Worm (Caenorhabditis elegans) whole organism, L2 larva: ENCODE results near the gene Y49F6C.7.

ENCODE experiments used
- C34F6.9 ChIP-seq: fragments of 150-350 bp; optimal IDR thresholded peaks from 2 replicates; lab custom pipeline; 2014; ENCODE audit warnings: missing biosample characterization, missing genetic modification characterization
- F13H6.1 ChIP-seq: sonication (generic microtip); optimal IDR thresholded peaks from 2 replicates; lab custom pipeline; 2016; ENCODE audit warnings: missing genetic modification characterization, missing compliant biosample characterization
- R02D3.7 ChIP-seq: fragments of 150-350 bp; optimal IDR thresholded peaks from 2 replicates; lab custom pipeline; 2014; ENCODE audit warnings: missing biosample characterization, missing genetic modification characterization
- ZK546.5 ChIP-seq: sonication (generic microtip); optimal IDR thresholded peaks from 2 replicates; lab custom pipeline; 2017; ENCODE audit warnings: missing biosample characterization, missing genetic modification characterization
- alr-1 ChIP-seq: fragments of 150-350 bp; optimal IDR thresholded peaks from 2 replicates; lab custom pipeline; 2014; ENCODE audit warnings: missing biosample characterization, missing genetic modification characterization
- aly-2 ChIP-seq: fragments of 150-350 bp; optimal IDR thresholded peaks from 2 replicates; lab custom pipeline; 2014; ENCODE audit warnings: missing biosample characterization, missing genetic modification characterization
- ama-1 ChIP-seq: fragments of 150-350 bp; optimal IDR thresholded peaks from 2 replicates; lab custom pipeline; 2018; ENCODE audit warnings: inconsistent platforms
- crh-2 ChIP-seq: sonication (generic microtip); optimal IDR thresholded peaks from 2 replicates; lab custom pipeline; 2017; ENCODE audit warnings: missing biosample characterization, missing genetic modification characterization
- dmd-4 ChIP-seq: sonication (generic microtip); optimal IDR thresholded peaks from 2 replicates; lab custom pipeline; 2017; ENCODE audit warnings: missing biosample characterization, missing genetic modification characterization
- elt-1 ChIP-seq: fragments of 150-350 bp; optimal IDR thresholded peaks from 2 replicates; lab custom pipeline; 2014; ENCODE audit warnings: missing biosample characterization, missing genetic modification characterization
- elt-3 ChIP-seq: sonication (generic microtip); optimal IDR thresholded peaks from 2 replicates; lab custom pipeline; 2017; ENCODE audit warnings: missing biosample characterization, missing genetic modification characterization
- fos-1 ChIP-seq: fragments of 150-350 bp; optimal IDR thresholded peaks from 2 replicates; lab custom pipeline; 2014; ENCODE audit warnings: missing biosample characterization, missing genetic modification characterization
- gmeb-1 ChIP-seq: fragments of 150-350 bp; optimal IDR thresholded peaks from 2 replicates; lab custom pipeline; 2014; ENCODE audit warnings: missing biosample characterization, missing genetic modification characterization
- lin-11 ChIP-seq: fragments of 150-350 bp; sonication (generic microtip); optimal IDR thresholded peaks from 2 replicates; lab custom pipeline; 2014; ENCODE audit warnings: missing biosample characterization, missing genetic modification characterization, inconsistent platforms, mixed read lengths
- lin-13 ChIP-seq: fragments of 150-350 bp; optimal IDR thresholded peaks from 2 replicates; lab custom pipeline; 2014; ENCODE audit warnings: missing biosample characterization, missing genetic modification reagents, missing genetic modification characterization
- lin-39 ChIP-seq: fragments of 150-350 bp; optimal IDR thresholded peaks from 2 replicates; lab custom pipeline; 2014; ENCODE audit warnings: missing biosample characterization, missing genetic modification reagents, missing genetic modification characterization
- lsy-2 ChIP-seq, 2 experiments: fragments of 150-350 bp in 1 of 2; sonication (generic microtip) in 1 of 2; optimal IDR thresholded peaks; 2 replicates each; lab custom pipeline; 2014 to 2017; ENCODE audit warnings: missing biosample characterization in 2 of 2, missing genetic modification characterization in 2 of 2
- mab-5 ChIP-seq: fragments of 150-350 bp; optimal IDR thresholded peaks from 2 replicates; lab custom pipeline; 2014; ENCODE audit warnings: missing biosample characterization, missing genetic modification characterization
- mbf-1 ChIP-seq: sonication (generic microtip); optimal IDR thresholded peaks from 2 replicates; lab custom pipeline; 2017; ENCODE audit warnings: missing biosample characterization, missing genetic modification characterization
- mdl-1 ChIP-seq, 2 experiments: fragments of 150-350 bp in 1 of 2; sonication (generic microtip) in 1 of 2; optimal IDR thresholded peaks; 2 replicates each; lab custom pipeline; 2017; ENCODE audit warnings: missing biosample characterization in 2 of 2, missing genetic modification characterization in 2 of 2
- nhr-10 ChIP-seq: sonication (generic microtip); optimal IDR thresholded peaks from 2 replicates; lab custom pipeline; 2017; ENCODE audit warnings: missing biosample characterization, missing genetic modification characterization
- nhr-11 ChIP-seq: fragments of 150-350 bp; optimal IDR thresholded peaks from 2 replicates; lab custom pipeline; 2014; ENCODE audit warnings: missing biosample characterization, missing genetic modification characterization
- nhr-12 ChIP-seq: fragments of 150-350 bp; optimal IDR thresholded peaks from 2 replicates; lab custom pipeline; 2014; ENCODE audit warnings: missing biosample characterization, missing genetic modification characterization
- nhr-129 ChIP-seq: fragments of 150-350 bp; optimal IDR thresholded peaks from 2 replicates; lab custom pipeline; 2014; ENCODE audit warnings: missing biosample characterization, missing genetic modification characterization
- nhr-23 ChIP-seq: fragments of 150-350 bp; optimal IDR thresholded peaks from 2 replicates; lab custom pipeline; 2014; ENCODE audit warnings: missing biosample characterization, missing genetic modification reagents, missing genetic modification characterization
- nhr-25 ChIP-seq: fragments of 150-350 bp; sonication (generic microtip); optimal IDR thresholded peaks from 3 replicates; lab custom pipeline; 2014; ENCODE audit warnings: missing biosample characterization, missing genetic modification characterization
- nhr-77 ChIP-seq: fragments of 150-350 bp; optimal IDR thresholded peaks from 2 replicates; lab custom pipeline; 2014; ENCODE audit warnings: missing biosample characterization, missing genetic modification characterization
- peb-1 ChIP-seq: fragments of 150-350 bp; optimal IDR thresholded peaks from 2 replicates; lab custom pipeline; 2014; ENCODE audit warnings: missing biosample characterization, missing genetic modification characterization
- sem-4 ChIP-seq: fragments of 150-350 bp; optimal IDR thresholded peaks from 2 replicates; lab custom pipeline; 2014; ENCODE audit warnings: missing biosample characterization, missing genetic modification reagents, missing genetic modification characterization
- skn-1 ChIP-seq: sonication (generic microtip); optimal IDR thresholded peaks from 2 replicates; lab custom pipeline; 2017; ENCODE audit warnings: missing biosample characterization, missing genetic modification characterization
- sma-3 ChIP-seq: sonication (generic microtip); optimal IDR thresholded peaks from 2 replicates; lab custom pipeline; 2016; ENCODE audit warnings: missing genetic modification reagents, missing genetic modification characterization, missing compliant biosample characterization
- unc-39 ChIP-seq: fragments of 150-350 bp; optimal IDR thresholded peaks from 2 replicates; lab custom pipeline; 2014; ENCODE audit warnings: missing biosample characterization, missing genetic modification characterization
- unc-55 ChIP-seq: fragments of 150-350 bp; sonication (generic microtip); optimal IDR thresholded peaks from 3 replicates; lab custom pipeline; 2014; ENCODE audit warnings: missing biosample characterization, missing genetic modification reagents, missing genetic modification characterization
- unc-62 ChIP-seq: fragments of 150-350 bp; optimal IDR thresholded peaks from 2 replicates; lab custom pipeline; 2014; ENCODE audit warnings: missing biosample characterization, missing genetic modification reagents, missing genetic modification characterization
- zag-1 ChIP-seq: fragments of 150-350 bp; optimal IDR thresholded peaks from 2 replicates; lab custom pipeline; 2014; ENCODE audit warnings: missing biosample characterization, missing genetic modification characterization
- ztf-1 ChIP-seq: fragments of 200-800 bp; sonication (Bioruptor generic); conservative IDR thresholded peaks from 2 replicates; pipeline ENCODE4 v1.3.6; 2022; ENCODE audit warnings: missing genetic modification characterization, missing compliant biosample characterization
- ztf-11 ChIP-seq: sonication (generic microtip); optimal IDR thresholded peaks from 2 replicates; lab custom pipeline; 2017; ENCODE audit warnings: missing biosample characterization, missing genetic modification characterization
- ztf-4 ChIP-seq: fragments of 150-350 bp; optimal IDR thresholded peaks from 2 replicates; lab custom pipeline; 2014; ENCODE audit warnings: missing biosample characterization, missing genetic modification characterization

The Y49F6C.7 gene

DNA sequence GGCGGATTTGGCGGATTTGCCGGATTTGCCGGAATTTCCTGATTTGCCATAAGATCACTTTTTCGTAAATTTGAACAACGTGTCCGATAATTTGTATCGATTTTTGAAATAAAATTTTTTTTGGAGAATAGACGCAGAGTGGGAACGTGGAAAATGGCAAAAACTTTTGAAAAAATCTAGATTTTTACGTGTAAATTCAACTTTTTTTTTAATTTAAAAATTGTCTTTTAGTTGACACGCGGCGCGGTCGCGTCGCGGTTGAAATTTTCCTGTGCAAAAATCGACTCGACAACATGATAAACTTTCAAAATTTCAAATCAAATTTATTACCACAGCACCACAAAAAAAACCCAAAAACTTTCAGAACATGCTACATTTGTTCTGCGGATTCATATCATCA is 27.5 kb upstream of the Y49F6C.7 start, which contains the start of gene nep-20:
nep-20 (minus strand) TSS at position 101 of the 400 bp plus-strand sequence.
- TF ChIP-seq unc-39 (tag; lab: Kevin White, UChicago) = no peak
- TF ChIP-seq R02D3.7 = no peak
- TF ChIP-seq, all 48 proteins: peak for 0

DNA sequence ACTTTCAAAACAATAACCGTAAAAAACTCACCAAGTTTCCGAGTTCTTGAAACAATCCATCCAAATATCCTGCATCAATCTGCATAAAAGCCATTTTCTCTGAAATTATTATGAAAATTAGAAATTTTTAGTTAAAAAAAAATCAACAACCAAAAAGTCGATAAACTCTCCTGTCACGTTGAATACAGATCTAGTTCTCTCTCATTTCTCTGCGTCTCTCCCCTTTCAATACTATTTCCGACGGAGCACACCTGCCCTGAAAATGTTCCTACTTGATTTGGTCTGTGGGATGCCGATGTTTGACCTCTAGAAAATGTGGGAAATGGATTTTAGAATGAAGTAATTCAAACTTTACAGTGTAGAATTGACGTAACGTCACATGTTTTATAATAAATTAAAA is 19.5 kb upstream of the Y49F6C.7 start, which contains the start of gene T06D4.6:
T06D4.6 (minus strand) TSS at position 101 of the 400 bp plus-strand sequence.
- no peak for TF ChIP-seq alr-1 (tag; lab: Kevin White, UChicago)
- TF ChIP-seq mab-5 = no peak
- TF ChIP-seq elt-1 = no peak
- TF ChIP-seq mdl-1 (tag; optimal IDR thresholded peaks at IDR 0.05; lab: Kevin White, UChicago) = no peak
- no peak for TF ChIP-seq lin-13 (GFP tag; lab: Kevin White, UChicago)
- no peak for TF ChIP-seq nhr-10 (tag; lab: Kevin White, UChicago)
- no peak for TF ChIP-seq aly-2 (tag; lab: Kevin White, UChicago)
- no peak for TF ChIP-seq ztf-11

DNA sequence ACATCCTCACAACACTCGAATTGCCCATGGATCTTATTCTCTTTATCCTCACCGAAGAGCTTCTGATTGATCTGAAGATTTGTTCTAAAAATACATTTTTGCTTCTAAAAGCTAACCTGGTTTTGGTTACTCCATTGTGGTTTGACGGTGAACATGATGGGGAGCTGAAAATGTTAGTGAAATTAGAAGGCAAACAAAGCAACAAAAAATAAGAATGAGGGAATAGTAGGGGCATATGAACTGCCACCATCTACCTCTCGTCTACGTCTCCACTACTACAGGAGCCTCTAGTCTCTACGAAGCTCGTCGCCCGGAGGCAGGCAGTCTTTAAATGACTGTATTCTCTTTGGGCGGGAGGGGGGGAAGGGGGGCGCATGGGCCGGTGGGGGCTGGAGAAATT is 17.7 kb upstream of the Y49F6C.7 start, which contains the start of gene T06D4.2:
T06D4.2 (minus strand) TSS at position 170 of the 400 bp plus-strand sequence.
- TF ChIP-seq F13H6.1 (tag; lab: Kevin White, UChicago) (no peak), mdl-1 (tag; optimal IDR thresholded peaks at IDR 0.05; lab: Kevin White, UChicago) (no peak), nhr-11 (tag; lab: Kevin White, UChicago) (no peak), ztf-11 (no peak), nhr-77 (tag; lab: Kevin White, UChicago) (no peak), skn-1 (tag; lab: Kevin White, UChicago) (no peak), dmd-4 (no peak), unc-55 (no peak), unc-62 (GFP tag; lab: Kevin White, UChicago) (no peak), mbf-1 (tag; lab: Kevin White, UChicago) (no peak)

DNA sequence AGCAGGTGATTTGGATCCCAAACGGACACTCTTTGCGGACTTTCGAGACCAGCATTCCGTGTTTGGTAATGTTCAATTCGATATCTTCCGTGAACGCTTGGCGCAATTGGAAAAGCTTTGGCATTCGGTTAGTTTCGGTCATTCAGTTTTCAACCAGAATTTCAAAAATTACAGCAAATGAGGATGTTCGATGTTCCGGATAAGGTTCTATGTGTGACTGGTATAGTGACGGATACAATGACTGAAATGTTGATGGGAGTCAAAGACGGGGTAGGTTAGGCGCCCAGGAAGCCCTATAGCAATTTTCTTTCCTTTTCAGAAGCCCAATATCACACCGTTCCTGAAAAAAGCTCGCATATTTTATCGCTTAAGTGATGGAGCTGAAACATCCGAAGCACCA is 15.1 kb upstream of the Y49F6C.7 start:
- TF ChIP-seq nhr-129 (tag; lab: Kevin White, UChicago) (no peak), F13H6.1 (tag; lab: Kevin White, UChicago) (no peak), lin-11 (tag; lab: Kevin White, UChicago) (no peak), nhr-11 (tag; lab: Kevin White, UChicago) (no peak), unc-55 (no peak), alr-1 (tag; lab: Kevin White, UChicago) (no peak), lsy-2 (tag; optimal IDR thresholded peaks at IDR 0.05; lab: Kevin White, UChicago) (no peak), ztf-1 (no peak), C34F6.9 (tag; lab: Kevin White, UChicago) (no peak), mab-5 (no peak), mbf-1 (tag; lab: Kevin White, UChicago) (no peak), nhr-12 (tag; lab: Kevin White, UChicago) (no peak), ZK546.5 (no peak), fos-1 (no peak)

DNA sequence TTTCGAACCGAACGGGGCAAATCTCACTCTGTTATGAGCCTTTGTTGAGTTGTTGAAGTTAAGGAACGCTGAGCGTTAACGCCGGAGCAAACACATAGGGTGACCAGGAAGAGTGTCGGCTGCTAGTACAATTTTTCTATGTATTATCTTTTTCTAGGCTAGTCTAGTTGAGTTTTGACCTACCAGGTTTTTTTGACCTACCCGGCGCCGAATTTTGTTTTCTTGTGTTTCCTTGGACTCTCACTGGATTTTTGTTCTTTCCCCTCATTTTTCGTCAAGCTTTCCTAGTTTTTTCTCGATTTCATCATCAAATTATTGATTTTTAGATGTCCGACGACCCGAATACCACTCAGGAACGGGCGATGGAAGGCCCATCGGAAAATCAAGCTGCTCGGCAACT is 13.5 kb upstream of the Y49F6C.7 start, which contains the start of gene T06D4.1:
T06D4.1 (plus strand) TSS at position 321 of the 400 bp plus-strand sequence.
- TF ChIP-seq nhr-25 (no peak), lin-13 (GFP tag; lab: Kevin White, UChicago) (no peak), nhr-129 (tag; lab: Kevin White, UChicago) (no peak), nhr-10 (tag; lab: Kevin White, UChicago) (no peak), elt-3 (no peak), sem-4 (tag; lab: Kevin White, UChicago) (no peak)

DNA sequence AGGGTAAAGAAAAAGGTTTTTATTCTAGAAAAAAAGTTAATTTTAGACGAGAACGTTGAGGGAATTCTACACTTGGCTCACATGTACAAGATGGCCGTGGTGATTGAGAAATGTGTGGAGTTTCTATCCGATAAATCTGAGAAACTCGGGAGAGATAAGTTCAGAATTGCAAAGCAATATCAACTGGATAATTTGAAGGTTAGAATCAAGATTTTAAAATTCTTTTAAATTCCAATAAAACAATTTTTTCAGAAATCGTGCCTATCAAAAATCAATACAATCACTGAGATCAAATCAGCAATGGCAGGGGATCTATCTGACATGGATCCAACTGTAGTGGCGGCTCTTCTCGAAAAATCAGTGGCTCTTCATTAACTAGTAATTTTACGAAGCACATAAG is 10.3 kb upstream of the Y49F6C.7 start, which contains the start of gene Y49F6C.2:
Y49F6C.2 (plus strand) TSS at position 301 of the 400 bp plus-strand sequence.
- TF ChIP-seq dmd-4 = no peak

DNA sequence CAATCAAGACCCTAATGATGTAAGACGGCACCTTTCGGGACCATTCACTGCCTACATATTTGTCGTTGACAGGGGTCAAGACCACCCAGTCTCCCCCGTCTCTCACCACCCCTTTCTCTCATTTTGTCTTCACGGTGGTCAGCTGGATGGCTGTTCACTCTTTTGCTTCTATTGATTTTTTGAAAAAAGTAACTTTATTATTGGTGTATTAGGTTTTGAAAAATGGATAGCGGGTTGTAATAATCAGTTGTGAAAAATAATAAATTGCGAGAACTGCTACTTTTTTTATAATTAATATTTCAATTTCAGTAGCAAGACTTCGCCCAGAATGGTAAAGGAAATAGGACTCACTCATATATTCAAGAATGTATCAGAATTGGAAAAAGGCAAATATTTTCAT is 8.8 kb upstream of the Y49F6C.7 start, which contains the start of gene bath-9:
bath-9 (plus strand) TSS at position 301 of the 400 bp plus-strand sequence.
- TF ChIP-seq unc-55 (no peak), fos-1 (no peak), nhr-10 (tag; lab: Kevin White, UChicago) (no peak), ztf-4 (tag; lab: Kevin White, UChicago) (no peak), gmeb-1 (tag; lab: Kevin White, UChicago) (no peak), sma-3 (GFP tag; lab: Kevin White, UChicago) (no peak), nhr-23 (no peak), peb-1 (tag; lab: Kevin White, UChicago) (no peak), F13H6.1 (tag; lab: Kevin White, UChicago) (no peak), crh-2 (tag; lab: Kevin White, UChicago) (no peak), ama-1 (lab: Kevin White, UChicago) (no peak), zag-1 (tag; lab: Kevin White, UChicago) (no peak), mab-5 (no peak), lin-39 (tag; lab: Kevin White, UChicago) (no peak)
- TF ChIP-seq, all 48 proteins: peak for 0
